Worm (Caenorhabditis elegans): ENCODE data around the gene F36H9.1.

F36H9.1 gene

ce11 chrV:1821287-1821686, 27.0 kb downstream of the F36H9.1 start, which contains the start of the genes gly-7 and mrpl-39:
Gene gly-7 (minus strand): TSS chrV:1821323.
Gene mrpl-39 (plus strand): TSS chrV:1821579.
- TF ChIP-seq W03F9.2 (tag; optimal IDR thresholded peaks at IDR 0.05) (peak; percentile 2), dao-5 (tag; optimal IDR thresholded peaks at IDR 0.05) (no peak), him-1 (tag; optimal IDR thresholded peaks at IDR 0.05) (no peak)

- no peak for TF ChIP-seq W03F9.2 (tag; optimal IDR thresholded peaks at IDR 0.05)
- TF ChIP-seq dao-5 (tag; optimal IDR thresholded peaks at IDR 0.05): no peak
- no peak for TF ChIP-seq him-1 (tag; optimal IDR thresholded peaks at IDR 0.05)
These were observed 30.2 kb downstream of the F36H9.1 start for ce11 chrV:1824528-1824927.

ce11 chrV:1829973-1830372, 35.7 kb downstream of the F36H9.1 start, which contains the start of gene Y32G9B.1:
Gene Y32G9B.1 (minus strand): TSS chrV:1830073.
- TF ChIP-seq W03F9.2 (tag; optimal IDR thresholded peaks at IDR 0.05) (no peak), dao-5 (tag; optimal IDR thresholded peaks at IDR 0.05) (no peak), him-1 (tag; optimal IDR thresholded peaks at IDR 0.05) (no peak)

ce11 chrV:1841744-1842143, 47.4 kb downstream of the F36H9.1 start, which contains the start of gene T10B5.8:
Gene T10B5.8 (plus strand): TSS chrV:1842044.
- TF ChIP-seq dao-5 (tag; optimal IDR thresholded peaks at IDR 0.05): no peak
- no peak for TF ChIP-seq him-1 (tag; optimal IDR thresholded peaks at IDR 0.05)
- no peak for TF ChIP-seq W03F9.2 (tag; optimal IDR thresholded peaks at IDR 0.05)

ce11 chrV:1845977-1846376, 51.7 kb downstream of the F36H9.1 start, which contains the start of gene T10B5.7:
Gene T10B5.7 (plus strand): TSS chrV:1846201.
- no peak for TF ChIP-seq W03F9.2 (tag; optimal IDR thresholded peaks at IDR 0.05)
- TF ChIP-seq dao-5 (tag; optimal IDR thresholded peaks at IDR 0.05): no peak
- TF ChIP-seq him-1 (tag; optimal IDR thresholded peaks at IDR 0.05): no peak

All from whole organism, L4/young adult.